Worm (Caenorhabditis elegans): ENCODE results near the gene ddo-2.

Gene ddo-2

ce11 chrV:7435376-7436204, at the start of gene ddo-2, which contains the start of gene F25E5.8:
Gene ddo-2, minus strand, starts transcription at chrV:7435705.
Gene F25E5.8, plus strand, starts transcription at chrV:7435930.
- TF ChIP-seq him-1 (tag; optimal IDR thresholded peaks at IDR 0.05) = no peak
- TF ChIP-seq dao-5 (tag; optimal IDR thresholded peaks at IDR 0.05) = no peak
- TF ChIP-seq W03F9.2 (tag; optimal IDR thresholded peaks at IDR 0.05) = no peak

- no peak for TF ChIP-seq W03F9.2 (tag; optimal IDR thresholded peaks at IDR 0.05)
- TF ChIP-seq dao-5 (tag; optimal IDR thresholded peaks at IDR 0.05) = no peak
- TF ChIP-seq him-1 (tag; optimal IDR thresholded peaks at IDR 0.05) = no peak
These were observed 49.5 kb upstream of the ddo-2 start, which contains the start of gene srbc-8 for ce11 chrV:7485000-7485399. Gene srbc-8, minus strand, starts transcription at chrV:7485100.

DNA sequence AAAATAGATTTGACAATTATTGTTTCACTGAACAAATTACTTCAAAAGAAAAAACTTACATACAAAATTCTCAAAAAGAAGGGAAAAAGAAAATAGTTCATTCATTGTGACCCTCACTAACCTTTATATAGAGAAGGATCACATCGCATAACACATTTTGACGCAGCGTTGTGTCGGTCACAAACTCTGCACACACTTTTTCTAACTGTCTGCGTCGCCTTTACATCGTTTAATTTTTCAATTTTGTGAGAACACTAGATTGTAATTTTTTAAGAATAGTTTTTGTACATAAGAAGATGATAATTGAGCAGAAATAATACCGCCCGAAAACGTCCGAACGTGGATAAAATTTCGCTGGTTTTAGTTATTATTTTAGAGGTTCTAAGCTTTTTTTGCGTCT, 45.4 kb upstream of the ddo-2 start, which contains the start of gene C18B10.6:
Gene C18B10.6 (minus strand): TSS at position 101 of the 400 bp plus-strand sequence.
- no peak for TF ChIP-seq dao-5 (tag; optimal IDR thresholded peaks at IDR 0.05)

- TF ChIP-seq him-1 (tag; optimal IDR thresholded peaks at IDR 0.05) = no peak
- no peak for TF ChIP-seq W03F9.2 (tag; optimal IDR thresholded peaks at IDR 0.05)
- no peak for TF ChIP-seq dao-5 (tag; optimal IDR thresholded peaks at IDR 0.05)
These were observed 42.9 kb upstream of the ddo-2 start, which contains the start of gene str-190 for ce11 chrV:7478404-7478803. Gene str-190, minus strand, starts transcription at chrV:7478504.

DNA sequence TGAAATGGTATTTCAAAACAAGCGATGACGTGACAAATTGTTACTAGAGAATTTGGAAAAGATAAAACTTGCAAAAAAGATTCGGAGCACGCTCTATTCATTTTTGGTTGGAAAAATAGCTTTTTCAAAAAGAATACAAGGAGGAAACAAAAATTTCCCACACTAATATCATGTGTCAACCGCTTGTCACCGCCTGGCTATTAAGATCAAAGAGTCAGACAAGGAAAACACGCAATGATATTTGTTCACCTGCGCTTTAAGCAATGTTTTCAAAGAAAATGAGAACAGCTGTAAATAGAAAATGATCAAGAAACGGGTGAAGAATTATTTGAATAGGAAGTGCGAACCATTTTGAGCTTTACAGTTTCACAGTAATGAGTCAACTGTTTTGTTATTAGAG, 41.3 kb upstream of the ddo-2 start, which contains the start of gene srh-125:
Gene srh-125 (minus strand): TSS at position 101 of the 400 bp plus-strand sequence.
- TF ChIP-seq W03F9.2 (tag; optimal IDR thresholded peaks at IDR 0.05) (no peak), dao-5 (tag; optimal IDR thresholded peaks at IDR 0.05) (no peak), him-1 (tag; optimal IDR thresholded peaks at IDR 0.05) (no peak)

DNA sequence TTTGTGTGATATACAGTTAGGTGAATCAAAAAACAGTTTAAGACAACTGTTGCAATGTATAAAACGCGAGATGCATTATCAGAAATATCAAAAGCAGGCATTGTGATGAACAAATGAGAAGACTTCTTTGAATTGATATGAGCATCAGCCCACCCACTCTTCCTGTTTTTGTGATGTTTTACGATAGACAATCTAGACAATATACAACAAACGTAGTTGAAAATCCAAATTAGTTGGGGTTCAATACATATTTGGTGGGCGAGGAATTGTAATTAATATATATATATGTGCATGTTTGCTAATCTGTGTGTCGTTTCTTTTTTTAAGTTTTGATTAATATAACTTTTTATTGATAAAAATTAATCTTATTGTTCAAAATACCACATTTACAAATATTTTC, 37.3 kb upstream of the ddo-2 start, which contains the start of gene str-28:
Gene str-28 (minus strand): TSS at position 101 of the 400 bp plus-strand sequence.
- TF ChIP-seq W03F9.2 (tag; optimal IDR thresholded peaks at IDR 0.05) (no peak), him-1 (tag; optimal IDR thresholded peaks at IDR 0.05) (no peak), dao-5 (tag; optimal IDR thresholded peaks at IDR 0.05) (no peak)

- TF ChIP-seq dao-5 (tag; optimal IDR thresholded peaks at IDR 0.05) = no peak
- TF ChIP-seq him-1 (tag; optimal IDR thresholded peaks at IDR 0.05) = no peak
- TF ChIP-seq W03F9.2 (tag; optimal IDR thresholded peaks at IDR 0.05) = no peak
These were observed 30.0 kb upstream of the ddo-2 start, which contains the start of gene F25E5.1 for ce11 chrV:7465509-7465908. Gene F25E5.1, plus strand, starts transcription at chrV:7465884.

DNA sequence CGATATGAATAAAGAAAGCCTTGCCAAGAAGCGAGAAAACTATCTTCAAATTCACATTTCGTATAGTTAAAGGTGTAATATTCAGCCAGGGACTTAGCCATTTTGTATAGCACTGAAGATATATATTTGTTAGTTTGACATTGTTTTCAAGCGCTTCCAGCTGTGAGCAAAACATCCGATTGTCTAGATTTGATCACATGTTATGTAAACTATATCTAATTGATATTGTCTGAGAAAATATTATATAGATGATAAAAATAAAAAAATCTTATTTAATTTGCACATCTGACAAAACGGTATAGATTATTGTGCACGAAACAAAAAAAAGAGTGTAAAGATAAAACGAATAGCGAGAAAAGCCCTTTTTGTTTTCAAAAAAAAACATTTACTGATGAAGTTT, 29.2 kb upstream of the ddo-2 start, which contains the start of gene srh-89:
Gene srh-89 (minus strand): TSS at position 101 of the 400 bp plus-strand sequence.
- TF ChIP-seq dao-5 (tag; optimal IDR thresholded peaks at IDR 0.05) (no peak), W03F9.2 (tag; optimal IDR thresholded peaks at IDR 0.05) (no peak), him-1 (tag; optimal IDR thresholded peaks at IDR 0.05) (no peak)

- no peak for TF ChIP-seq dao-5 (tag; optimal IDR thresholded peaks at IDR 0.05)
- no peak for TF ChIP-seq him-1 (tag; optimal IDR thresholded peaks at IDR 0.05)
- TF ChIP-seq W03F9.2 (tag; optimal IDR thresholded peaks at IDR 0.05) = no peak
These were observed 25.4 kb upstream of the ddo-2 start, which contains the start of gene srh-92 for ce11 chrV:7460898-7461297. Gene srh-92, minus strand, starts transcription at chrV:7460998.

DNA sequence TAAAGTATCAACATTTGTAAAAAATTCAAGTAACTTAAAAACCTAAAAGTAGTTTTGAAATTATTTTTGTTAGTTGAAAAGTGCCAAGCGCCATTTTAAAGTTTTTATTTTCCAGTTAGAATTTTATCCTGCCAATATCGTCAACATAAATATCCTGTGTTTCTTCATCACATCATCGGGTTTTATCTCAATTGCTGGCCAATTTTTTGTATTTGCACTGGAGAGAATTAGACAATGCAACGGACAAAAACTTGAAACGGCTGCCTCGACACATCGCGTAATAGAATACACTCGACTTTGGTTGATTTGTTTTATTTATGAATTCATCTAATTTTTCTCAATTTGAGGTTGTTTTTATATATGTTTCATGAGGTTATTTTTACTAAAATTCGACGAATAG, 19.5 kb upstream of the ddo-2 start, which contains the start of gene F25E5.2:
Gene F25E5.2 (plus strand): TSS at position 301 of the 400 bp plus-strand sequence.
- no peak for TF ChIP-seq W03F9.2 (tag; optimal IDR thresholded peaks at IDR 0.05)
- TF ChIP-seq dao-5 (tag; optimal IDR thresholded peaks at IDR 0.05) = no peak
- no peak for TF ChIP-seq him-1 (tag; optimal IDR thresholded peaks at IDR 0.05)

- TF ChIP-seq dao-5 (tag; optimal IDR thresholded peaks at IDR 0.05) = no peak
- TF ChIP-seq W03F9.2 (tag; optimal IDR thresholded peaks at IDR 0.05) = no peak
- no peak for TF ChIP-seq him-1 (tag; optimal IDR thresholded peaks at IDR 0.05)
These were observed 18.7 kb upstream of the ddo-2 start, which contains the start of gene try-8 for ce11 chrV:7454236-7454635. Gene try-8, minus strand, starts transcription at chrV:7454336.

ce11 chrV:7451421-7451820, 15.9 kb upstream of the ddo-2 start, which contains the start of gene try-11:
Gene try-11, plus strand, starts transcription at chrV:7451721.
- no peak for TF ChIP-seq dao-5 (tag; optimal IDR thresholded peaks at IDR 0.05)
- no peak for TF ChIP-seq W03F9.2 (tag; optimal IDR thresholded peaks at IDR 0.05)
- no peak for TF ChIP-seq him-1 (tag; optimal IDR thresholded peaks at IDR 0.05)

DNA sequence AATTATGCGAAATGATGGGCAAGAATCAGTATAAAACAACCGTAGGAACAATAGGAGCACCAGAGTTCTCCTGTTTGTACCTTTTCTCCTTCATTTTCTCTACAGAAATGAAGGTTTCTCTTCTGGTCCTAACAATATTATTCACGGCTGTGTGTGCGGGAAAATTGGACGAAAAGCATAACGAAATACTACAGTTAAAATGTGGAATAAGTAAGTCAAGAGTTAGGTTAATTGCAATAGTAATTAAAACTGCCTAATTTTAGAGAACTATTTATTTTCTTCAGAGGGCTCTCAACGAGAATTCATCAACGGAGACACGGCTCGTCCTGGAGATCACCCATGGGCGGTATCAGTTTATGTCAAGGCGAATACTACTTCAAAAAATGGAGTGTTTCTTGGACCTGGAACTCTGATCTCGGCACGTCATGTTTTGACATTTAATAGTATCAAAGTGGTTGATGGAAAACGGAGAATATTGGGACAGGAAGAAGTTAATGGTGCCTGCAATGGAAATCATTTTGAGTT, 13.9 kb upstream of the ddo-2 start, which contains the start of gene try-12:
Gene try-12 (plus strand): TSS at position 51 of the 525 bp plus-strand sequence.
- TF ChIP-seq him-1 (tag; optimal IDR thresholded peaks at IDR 0.05) (no peak), W03F9.2 (tag; optimal IDR thresholded peaks at IDR 0.05) (no peak), dao-5 (tag; optimal IDR thresholded peaks at IDR 0.05) (no peak)

ce11 chrV:7446965-7447364, 11.5 kb upstream of the ddo-2 start, which contains the start of gene F25E5.5:
Gene F25E5.5, plus strand, starts transcription at chrV:7447265.
- TF ChIP-seq W03F9.2 (tag; optimal IDR thresholded peaks at IDR 0.05) (no peak), him-1 (tag; optimal IDR thresholded peaks at IDR 0.05) (no peak), dao-5 (tag; optimal IDR thresholded peaks at IDR 0.05) (no peak)

All from whole organism, L4/young adult.